Fruit fly (Drosophila melanogaster): Measurements from ENCODE around the gene CG42489.

DNA sequence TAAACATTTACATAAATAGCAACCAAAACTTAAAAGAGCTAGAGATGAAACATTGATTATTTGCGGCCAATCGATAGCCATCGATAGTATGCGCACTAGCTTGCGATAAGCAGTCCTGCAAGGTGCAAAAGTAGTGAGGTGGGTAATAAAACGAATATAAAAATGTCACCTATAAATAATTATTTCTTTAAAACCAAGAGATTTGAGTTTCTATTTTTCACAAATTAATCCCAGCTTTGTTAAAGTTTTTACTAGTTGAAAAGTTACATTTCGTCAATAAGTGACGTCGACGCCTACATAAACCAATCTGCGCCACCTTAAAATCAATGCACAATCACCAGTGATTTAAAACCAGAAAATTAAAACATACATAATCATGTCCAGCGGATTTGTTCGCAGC is 3.8 kb downstream of the CG42489 start, which contains the start of the genes Mkk4 and SLIRP2:
- TF ChIP-seq usp (GFP tag; optimal IDR thresholded peaks at IDR 0.05) (no peak), CG8478 (optimal IDR thresholded peaks at IDR 0.05) (no peak)
